Fruit fly (Drosophila melanogaster) whole organism, larva: Measurements from ENCODE around the gene CG5880.

ENCODE experiments used
- noc ChIP-seq: fragments of 200-800 bp; sonication (Bioruptor generic); optimal IDR thresholded peaks from 3 replicates; lab custom pipeline; 2019; ENCODE audit warnings: missing biosample characterization, mild to moderate bottlenecking, missing genetic modification characterization, moderate library complexity

Gene CG5880

dm6 chr3R:27100930-27101329 lies 15.6 kb upstream of the CG5880 start, which contains the start of gene Jhbp11:
Gene Jhbp11, plus strand, starts transcription at chr3R:27101230.
- TF ChIP-seq noc (tag; lab: Kevin White, UChicago), result no peak

- TF ChIP-seq noc (tag; lab: Kevin White, UChicago), result no peak
Observed at dm6 chr3R:27105439-27105838, 11.1 kb upstream of the CG5880 start.

- no peak for TF ChIP-seq noc (tag; lab: Kevin White, UChicago)
Observed at dm6 chr3R:27106134-27106694, 10.3 kb upstream of the CG5880 start, which contains the start of gene CAH9. Gene CAH9, minus strand, starts transcription at chr3R:27106184.

- TF ChIP-seq noc (tag; lab: Kevin White, UChicago), result peak; percentile 67
Observed at dm6 chr3R:27108111-27108510, 8.4 kb upstream of the CG5880 start.

- TF ChIP-seq noc (tag; lab: Kevin White, UChicago), result no peak
Observed at dm6 chr3R:27109458-27109857, 7.1 kb upstream of the CG5880 start.

- TF ChIP-seq noc (tag; lab: Kevin White, UChicago), result no peak
Observed at dm6 chr3R:27111784-27112602, 4.6 kb upstream of the CG5880 start, which contains the start of the genes gb and CG5815. Gene gb, minus strand, starts transcription at chr3R:27112270. Gene CG5815, plus strand, starts transcription at chr3R:27112566.

dm6 chr3R:27118346-27118745 lies 1.8 kb downstream of the CG5880 start, which contains the start of gene CG5882:
Gene CG5882, plus strand, starts transcription at chr3R:27118646.
- TF ChIP-seq noc (tag; lab: Kevin White, UChicago), result no peak

dm6 chr3R:27124588-27124987 lies 8.0 kb downstream of the CG5880 start, which contains the start of gene CG6059:
Gene CG6059, minus strand, starts transcription at chr3R:27124688.
- no peak for TF ChIP-seq noc (tag; lab: Kevin White, UChicago)

dm6 chr3R:27128723-27129122 lies 12.2 kb downstream of the CG5880 start:
- no peak for TF ChIP-seq noc (tag; lab: Kevin White, UChicago)

dm6 chr3R:27129580-27130385 lies 13.2 kb downstream of the CG5880 start:
- TF ChIP-seq noc (tag; lab: Kevin White, UChicago), result no peak

- TF ChIP-seq noc (tag; lab: Kevin White, UChicago), result no peak
Observed at dm6 chr3R:27130551-27131161, 14.1 kb downstream of the CG5880 start.

dm6 chr3R:27131408-27131807 lies 14.9 kb downstream of the CG5880 start:
- peak; percentile 62 for TF ChIP-seq noc (tag; lab: Kevin White, UChicago)

dm6 chr3R:27133992-27134391 lies 17.4 kb downstream of the CG5880 start:
- no peak for TF ChIP-seq noc (tag; lab: Kevin White, UChicago)

- no peak for TF ChIP-seq noc (tag; lab: Kevin White, UChicago)
Observed at dm6 chr3R:27134728-27135361, 18.3 kb downstream of the CG5880 start.
